Fruit fly (Drosophila melanogaster): ENCODE measurements around the gene Doc1.

DNA sequence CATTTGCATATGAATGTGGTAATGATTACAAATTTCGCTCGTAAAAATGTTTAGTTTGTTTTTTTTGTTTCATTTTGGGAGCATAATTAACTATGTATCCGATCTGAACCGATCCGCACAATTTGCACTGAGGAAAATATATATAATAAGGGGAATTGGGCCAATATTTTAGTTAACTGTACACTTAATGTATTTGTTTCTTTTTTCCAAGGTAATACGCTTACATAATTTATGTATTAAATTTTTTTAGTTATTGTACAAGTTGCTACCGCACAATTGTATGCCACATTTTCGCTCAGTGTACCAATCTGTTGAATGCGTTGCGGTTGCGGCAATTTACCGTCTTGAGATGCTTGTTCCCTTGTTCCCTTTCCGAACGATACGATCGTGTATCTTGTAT is 15.5 kb upstream of the Doc1 start:
- TF ChIP-seq CG32121 (GFP tag; IDR thresholded peaks at IDR 0.05), result no peak
- TF ChIP-seq CG9948 (tag; optimal IDR thresholded peaks at IDR 0.05), result no peak
- no peak for TF ChIP-seq fd96Ca (GFP tag; IDR thresholded peaks at IDR 0.05)
- TF ChIP-seq CG10348 (GFP tag; IDR thresholded peaks at IDR 0.05), result no peak
- no peak for TF ChIP-seq EcR (GFP tag; optimal IDR thresholded peaks at IDR 0.05)
- no peak for TF ChIP-seq rn (GFP tag; IDR thresholded peaks at IDR 0.05)
- no peak for TF ChIP-seq CG8301 (tag; optimal IDR thresholded peaks at IDR 0.05)
- peak; percentile 23 for TF ChIP-seq CG17806 (tag; optimal IDR thresholded peaks at IDR 0.05)

Data from whole organism, pupa.